Fruit fly (Drosophila melanogaster) S2 (cell line): ENCODE results near the gene CG32700.

Experiments
- CG8478 ChIP-seq: fragments of >200 bp; optimal IDR thresholded peaks from 2 replicates; lab custom pipeline; 2018
- CTCF ChIP-seq, 2 experiments: fragments of >200 bp; optimal IDR thresholded peaks; 2 replicates each; lab custom pipeline; 2018

- TF ChIP-seq CG8478 (lab: Kevin White, UChicago) (no peak), CTCF (optimal IDR thresholded peaks at IDR 0.05; lab: Kevin White, UChicago) (peak; percentile 53 to 62)
Measured at dm6 chrX:9532453-9532852, 18.2 kb downstream of the CG32700 start.
